Fruit fly (Drosophila melanogaster) Kc167 (cell line): ENCODE data around the gene CG10562.

Source experiments
- Myc ChIP-seq: fragments of >200 bp; optimal IDR thresholded peaks from 2 replicates; lab custom pipeline; 2017; ENCODE audit warnings: missing external identifiers
- Sin3A ChIP-seq: fragments of >200 bp; optimal IDR thresholded peaks from 2 replicates; lab custom pipeline; 2018; ENCODE audit warnings: missing external identifiers
- h ChIP-seq: fragments of >200 bp; optimal IDR thresholded peaks from 3 replicates; lab custom pipeline; 2018; ENCODE audit warnings: missing external identifiers
- insv ChIP-seq: fragments of >200 bp; optimal IDR thresholded peaks from 3 replicates; lab custom pipeline; 2018; ENCODE audit warnings: missing external identifiers
- psq ChIP-seq: fragments of >200 bp; optimal IDR thresholded peaks from 2 replicates; lab custom pipeline; 2017; ENCODE audit warnings: missing external identifiers
- ttk ChIP-seq: sonication (Bioruptor generic); optimal IDR thresholded peaks from 2 replicates; lab custom pipeline; 2017; ENCODE audit warnings: missing external identifiers

DNA sequence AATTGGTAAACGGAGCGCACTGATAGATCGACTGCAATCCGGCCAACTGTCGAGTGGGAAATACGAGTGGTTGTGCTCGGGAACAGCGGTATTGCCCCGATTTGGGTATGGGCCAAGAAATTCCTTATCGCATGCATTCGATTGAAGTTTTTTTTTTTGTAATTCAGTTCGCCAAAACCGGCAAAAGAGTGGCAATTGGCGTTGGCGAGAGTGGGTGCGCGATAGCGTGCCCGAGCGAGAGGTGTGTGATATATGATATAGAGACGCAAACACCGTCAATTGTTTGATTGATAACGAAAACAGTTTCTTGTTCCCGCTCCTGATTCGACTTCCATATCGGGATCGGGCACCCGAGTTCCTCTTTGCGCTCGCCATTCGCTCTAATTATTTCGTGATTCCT lies 8.8 kb downstream of the CG10562 start, which contains the start of gene CG31087:
- TF ChIP-seq insv: no peak
- no peak for TF ChIP-seq psq (lab: Kevin White, UChicago)
- TF ChIP-seq Myc (lab: Kevin White, UChicago): no peak
- no peak for TF ChIP-seq ttk
- TF ChIP-seq Sin3A (lab: Kevin White, UChicago): no peak
- no peak for TF ChIP-seq h (lab: Kevin White, UChicago)
